Worm (Caenorhabditis elegans) whole organism, L1 larva: ENCODE measurements around the gene F49C5.16.

ENCODE experiments used
- C34B4.2 ChIP-seq: sonication (generic microtip); optimal IDR thresholded peaks from 2 replicates; lab custom pipeline; 2017; ENCODE audit warnings: mild to moderate bottlenecking, missing genetic modification characterization, missing compliant biosample characterization
- F16B12.6 ChIP-seq: fragments of 150-350 bp; optimal IDR thresholded peaks from 2 replicates; lab custom pipeline; 2014; ENCODE audit warnings: missing biosample characterization, missing genetic modification characterization
- Y116A8C.19 ChIP-seq: sonication (generic microtip); optimal IDR thresholded peaks from 2 replicates; lab custom pipeline; 2016; ENCODE audit warnings: missing compliant biosample characterization, missing genetic modification characterization, borderline replicate concordance
- aha-1 ChIP-seq: fragments of 150-350 bp; optimal IDR thresholded peaks from 2 replicates; lab custom pipeline; 2014; ENCODE audit warnings: missing biosample characterization, missing genetic modification characterization
- ceh-8 ChIP-seq: fragments of 200-800 bp; sonication (Bioruptor generic); optimal IDR thresholded peaks from 2 replicates; lab custom pipeline; 2018; ENCODE audit warnings: mild to moderate bottlenecking, missing genetic modification characterization, moderate library complexity, missing compliant biosample characterization
- ceh-88 ChIP-seq: fragments of 200-800 bp; sonication (Bioruptor generic); IDR thresholded peaks from 2 replicates; pipeline ENCODE4 v1.3.6; 2022; ENCODE audit warnings: missing genetic modification characterization, missing compliant biosample characterization
- dsc-1 ChIP-seq: sonication (generic microtip); optimal IDR thresholded peaks from 2 replicates; lab custom pipeline; 2016; ENCODE audit warnings: mild to moderate bottlenecking, missing genetic modification characterization, missing compliant biosample characterization
- efl-3 ChIP-seq: fragments of 200-800 bp; sonication (Bioruptor generic); optimal IDR thresholded peaks from 2 replicates; lab custom pipeline; 2018; ENCODE audit warnings: mild to moderate bottlenecking, missing genetic modification characterization, missing compliant biosample characterization
- egl-13 ChIP-seq: sonication (generic microtip); optimal IDR thresholded peaks from 2 replicates; lab custom pipeline; 2016; ENCODE audit warnings: missing genotype, missing genetic modification reagents, missing genetic modification characterization, missing compliant biosample characterization
- egl-27 ChIP-seq, 2 experiments: fragments of 150-350 bp in 1 of 2; sonication (generic microtip); optimal IDR thresholded peaks; 3 replicates each; lab custom pipeline; 2017 to 2018; ENCODE audit warnings: missing biosample characterization in 2 of 2, missing genetic modification characterization in 2 of 2, missing genetic modification reagents in 2 of 2
- ets-5 ChIP-seq: fragments of 200-800 bp; sonication (Bioruptor generic); IDR thresholded peaks from 2 replicates; pipeline ENCODE4 v1.3.6; 2022; ENCODE audit warnings: missing genetic modification characterization, missing compliant biosample characterization
- fkh-4 ChIP-seq: sonication (generic microtip); optimal IDR thresholded peaks from 2 replicates; lab custom pipeline; 2016; ENCODE audit warnings: missing compliant biosample characterization, missing genetic modification characterization, borderline replicate concordance
- fkh-8 ChIP-seq: sonication (generic microtip); optimal IDR thresholded peaks from 2 replicates; lab custom pipeline; 2016; ENCODE audit warnings: mild to moderate bottlenecking, missing genetic modification characterization, missing compliant biosample characterization
- fos-1 ChIP-seq: fragments of 150-350 bp; optimal IDR thresholded peaks from 2 replicates; lab custom pipeline; 2014; ENCODE audit warnings: missing biosample characterization, missing genetic modification characterization
- hlh-17 ChIP-seq: fragments of 200-800 bp; sonication (Bioruptor generic); optimal IDR thresholded peaks from 2 replicates; lab custom pipeline; 2018; ENCODE audit warnings: missing genetic modification characterization, mild to moderate bottlenecking, missing compliant biosample characterization, moderate library complexity, borderline replicate concordance
- hlh-4 ChIP-seq: sonication (generic microtip); optimal IDR thresholded peaks from 2 replicates; lab custom pipeline; 2016; ENCODE audit warnings: mild to moderate bottlenecking, missing genetic modification characterization, missing compliant biosample characterization
- hpl-2 ChIP-seq: fragments of 150-350 bp; optimal IDR thresholded peaks from 2 replicates; lab custom pipeline; 2014; ENCODE audit warnings: missing biosample characterization, missing genetic modification reagents, missing genetic modification characterization
- irx-1 ChIP-seq: sonication (generic microtip); optimal IDR thresholded peaks from 2 replicates; lab custom pipeline; 2016; ENCODE audit warnings: missing genetic modification characterization, missing compliant biosample characterization
- lin-13 ChIP-seq: fragments of 150-350 bp; optimal IDR thresholded peaks from 2 replicates; lab custom pipeline; 2014; ENCODE audit warnings: missing biosample characterization, missing genetic modification reagents, missing genetic modification characterization
- lin-35 ChIP-seq, 2 experiments: fragments of 150-350 bp; optimal IDR thresholded peaks; 2 replicates each; lab custom pipeline; 2014; ENCODE audit warnings: missing biosample characterization in 2 of 2, missing genetic modification characterization in 2 of 2, missing genetic modification reagents in 2 of 2
- lir-3 ChIP-seq: sonication (generic microtip); optimal IDR thresholded peaks from 2 replicates; lab custom pipeline; 2016; ENCODE audit warnings: mild to moderate bottlenecking, missing genetic modification characterization, moderate library complexity, missing compliant biosample characterization; ENCODE audit not compliant: poor library complexity
- mab-9 ChIP-seq: fragments of 200-800 bp; sonication (Bioruptor generic); IDR thresholded peaks from 2 replicates; pipeline ENCODE4 v1.3.6; 2022; ENCODE audit warnings: missing genetic modification reagents, missing genetic modification characterization, missing compliant biosample characterization
- mdl-1 ChIP-seq, 2 experiments: fragments of 150-350 bp; optimal IDR thresholded peaks; 2 replicates each; lab custom pipeline; 2014 to 2017; ENCODE audit warnings: missing biosample characterization in 2 of 2, missing genetic modification characterization in 2 of 2, inconsistent platforms in 1 of 2
- mef-2 ChIP-seq: fragments of 150-350 bp; optimal IDR thresholded peaks from 2 replicates; lab custom pipeline; 2014; ENCODE audit warnings: missing biosample characterization, missing genetic modification characterization
- nhr-28 ChIP-seq: fragments of 150-350 bp; optimal IDR thresholded peaks from 2 replicates; lab custom pipeline; 2014; ENCODE audit warnings: missing biosample characterization, missing genetic modification characterization
- nhr-47 ChIP-seq: sonication (generic microtip); optimal IDR thresholded peaks from 2 replicates; lab custom pipeline; 2016; ENCODE audit warnings: mild to moderate bottlenecking, missing genetic modification characterization, moderate library complexity, missing compliant biosample characterization
- nhr-84 ChIP-seq: sonication (generic microtip); optimal IDR thresholded peaks from 2 replicates; lab custom pipeline; 2017; ENCODE audit warnings: missing biosample characterization, missing genetic modification characterization
- nhr-85 ChIP-seq: sonication (generic microtip); peaks from one replicate; lab custom pipeline; 2016; ENCODE audit warnings: missing genetic modification characterization, inconsistent platforms, missing compliant biosample characterization
- nhr-90 ChIP-seq: sonication (generic microtip); optimal IDR thresholded peaks from 2 replicates; lab custom pipeline; 2016; ENCODE audit warnings: mild to moderate bottlenecking, missing genetic modification characterization, missing compliant biosample characterization; ENCODE audit not compliant: poor library complexity
- pax-3 ChIP-seq: fragments of 200-800 bp; sonication (Bioruptor generic); optimal IDR thresholded peaks from 2 replicates; lab custom pipeline; 2018; ENCODE audit warnings: mild to moderate bottlenecking, missing genetic modification characterization, moderate library complexity, missing compliant biosample characterization
- skn-1 ChIP-seq: fragments of 150-350 bp; optimal IDR thresholded peaks from 2 replicates; lab custom pipeline; 2014; ENCODE audit warnings: missing biosample characterization, missing genetic modification characterization
- snu-23 ChIP-seq: sonication (generic microtip); optimal IDR thresholded peaks from 2 replicates; lab custom pipeline; 2016; ENCODE audit warnings: missing genetic modification characterization, missing compliant biosample characterization
- sptf-1 ChIP-seq: fragments of 150-350 bp; optimal IDR thresholded peaks from 2 replicates; lab custom pipeline; 2014; ENCODE audit warnings: missing biosample characterization, missing genetic modification characterization
- tbx-2 ChIP-seq: sonication (generic microtip); optimal IDR thresholded peaks from 2 replicates; lab custom pipeline; 2016; ENCODE audit warnings: missing genetic modification characterization, missing compliant biosample characterization
- tlp-1 ChIP-seq: fragments of 150-350 bp; optimal IDR thresholded peaks from 2 replicates; lab custom pipeline; 2014; ENCODE audit warnings: missing biosample characterization, missing genetic modification characterization
- unc-62 ChIP-seq: fragments of 150-350 bp; optimal IDR thresholded peaks from 2 replicates; lab custom pipeline; 2014; ENCODE audit warnings: missing biosample characterization, missing genetic modification reagents, missing genetic modification characterization

F49C5.16 gene

ce11 chrII:12518008-12518407 lies 29.6 kb upstream of the F49C5.16 start:
- TF ChIP-seq F16B12.6 (no peak), egl-27 (tag; optimal IDR thresholded peaks at IDR 0.05; lab: Kevin White, UChicago) (no peak), hpl-2 (GFP tag; lab: Kevin White, UChicago) (no peak), lin-13 (GFP tag; lab: Kevin White, UChicago) (no peak), nhr-28 (tag; lab: Kevin White, UChicago) (no peak), skn-1 (no peak), ceh-8 (GFP tag; lab: Kevin White, UChicago) (no peak), egl-13 (tag; lab: Kevin White, UChicago) (no peak), mdl-1 (tag; optimal IDR thresholded peaks at IDR 0.05; lab: Kevin White, UChicago) (no peak), fkh-8 (no peak), nhr-90 (no peak), efl-3 (GFP tag; lab: Kevin White, UChicago) (no peak), fos-1 (no peak), lin-35 (GFP tag; optimal IDR thresholded peaks at IDR 0.05; lab: Kevin White, UChicago) (no peak), hlh-4 (tag; lab: Kevin White, UChicago) (no peak), nhr-85 (tag; lab: Kevin White, UChicago) (no peak), dsc-1 (tag; lab: Kevin White, UChicago) (no peak), ets-5 (GFP tag; lab: Robert Waterston, UW) (no peak), tbx-2 (tag; lab: Kevin White, UChicago) (no peak)

DNA sequence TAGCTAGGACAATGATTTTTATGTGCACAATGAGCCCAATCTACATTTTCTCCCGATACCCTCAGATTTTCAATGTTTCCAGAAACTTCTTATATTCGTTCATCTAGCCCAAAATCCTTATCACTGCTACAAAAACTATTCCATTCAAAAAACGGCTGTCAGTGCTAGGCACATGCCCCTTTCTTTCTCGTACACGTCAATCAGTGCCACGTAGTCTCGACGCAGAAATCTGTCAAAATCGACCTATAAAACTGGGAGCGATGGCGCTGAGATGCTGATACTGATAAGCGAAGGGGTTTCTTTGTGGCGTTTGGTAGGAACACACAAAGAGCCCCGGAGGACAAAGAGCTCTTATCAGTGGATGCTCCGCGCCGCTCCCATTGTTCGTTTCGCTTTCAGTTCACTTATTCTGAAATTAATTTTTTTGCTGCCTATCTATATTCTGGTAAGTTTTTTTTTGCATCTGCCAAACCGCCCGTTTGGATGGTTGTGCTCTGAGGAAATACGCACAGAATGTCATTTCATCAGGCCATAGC lies 28.8 kb upstream of the F49C5.16 start, which contains the start of gene srh-70:
TSS of gene srh-70 (minus strand) at position 51 of the 536 bp plus-strand sequence.
- TF ChIP-seq ceh-88 (GFP tag; lab: Robert Waterston, UW): no peak
- TF ChIP-seq hlh-17 (GFP tag; lab: Kevin White, UChicago): no peak

DNA sequence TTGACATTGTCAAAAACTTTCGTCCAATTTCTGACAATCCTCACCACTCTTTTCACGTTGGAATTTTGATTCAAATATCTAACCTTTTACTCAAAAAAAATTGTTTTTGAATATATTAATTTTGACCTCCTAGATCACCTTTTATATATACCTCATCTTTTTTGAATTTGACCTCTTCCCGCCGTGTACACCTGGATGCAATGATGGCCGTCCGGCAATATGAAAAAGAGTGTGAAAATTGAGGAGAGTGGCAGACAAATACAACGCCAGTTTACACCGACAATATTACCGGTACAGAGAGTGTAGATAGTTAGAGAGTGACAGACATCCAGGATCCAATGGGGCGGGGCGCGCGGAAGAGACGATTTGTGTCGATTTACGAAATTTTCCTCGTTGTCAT lies 28.0 kb upstream of the F49C5.16 start, which contains the start of gene ceh-99:
TSS of gene ceh-99 (plus strand) at position 366 of the 400 bp plus-strand sequence.
- no peak for TF ChIP-seq fkh-4 (tag; lab: Kevin White, UChicago)
- no peak for TF ChIP-seq hlh-4 (tag; lab: Kevin White, UChicago)
- TF ChIP-seq pax-3 (tag; lab: Kevin White, UChicago): no peak
- TF ChIP-seq tlp-1 (tag; lab: Kevin White, UChicago): no peak
- TF ChIP-seq tbx-2 (tag; lab: Kevin White, UChicago): no peak
- TF ChIP-seq, all 84 proteins: peak for 0

ce11 chrII:12525526-12525925 lies 22.1 kb upstream of the F49C5.16 start, which contains the start of gene srx-118:
srx-118 (plus strand) TSS chrII:12525826.
- TF ChIP-seq mef-2 (tag; lab: Kevin White, UChicago): no peak
- no peak for TF ChIP-seq Y116A8C.19 (tag; lab: Kevin White, UChicago)
- no peak for TF ChIP-seq aha-1
- no peak for TF ChIP-seq nhr-85 (tag; lab: Kevin White, UChicago)
- TF ChIP-seq nhr-84 (tag; lab: Kevin White, UChicago): no peak
- no peak for TF ChIP-seq C34B4.2 (tag; lab: Kevin White, UChicago)
- TF ChIP-seq irx-1 (tag; lab: Kevin White, UChicago): no peak
- TF ChIP-seq unc-62: no peak
- TF ChIP-seq mab-9 (GFP tag; lab: Robert Waterston, UW): no peak
- TF ChIP-seq nhr-47 (tag; lab: Kevin White, UChicago): no peak
- no peak for TF ChIP-seq snu-23 (GFP tag; lab: Kevin White, UChicago)
- TF ChIP-seq nhr-28 (tag; lab: Kevin White, UChicago): no peak
- no peak for TF ChIP-seq lir-3
- TF ChIP-seq tlp-1 (tag; lab: Kevin White, UChicago): no peak
- no peak for TF ChIP-seq sptf-1
